Worm (Caenorhabditis elegans): ENCODE results near the gene C41C4.9.

C41C4.9 gene

ce11 chrII:8075324-8075810, 32.1 kb upstream of the C41C4.9 start, which contains the start of gene K02C4.2 (continued):
- TF ChIP-seq F13H6.1 (tag; optimal IDR thresholded peaks at IDR 0.05) = no peak
- no peak for TF ChIP-seq unc-55 (GFP tag; optimal IDR thresholded peaks at IDR 0.05)
- TF ChIP-seq pha-2 (tag; optimal IDR thresholded peaks at IDR 0.05) = peak; percentile 21
- TF ChIP-seq nhr-11 (tag; optimal IDR thresholded peaks at IDR 0.05) = no peak
- TF ChIP-seq K09A11.1 (tag; optimal IDR thresholded peaks at IDR 0.05; ENCODE audit: insufficient read depth) = peak; percentile 63
- peak; percentile 52 for TF ChIP-seq ceh-34 (tag; optimal IDR thresholded peaks at IDR 0.05)
- TF ChIP-seq ahr-1 (tag; optimal IDR thresholded peaks at IDR 0.05) = no peak
- peak; percentile 37 for TF ChIP-seq unc-86 (tag; optimal IDR thresholded peaks at IDR 0.05)
- TF ChIP-seq zip-5 (tag; optimal IDR thresholded peaks at IDR 0.05) = no peak
- no peak for TF ChIP-seq fkh-10 (GFP tag; optimal IDR thresholded peaks at IDR 0.05)
- 0 out of 2 replicates have a peak, but pooled peaks have one; percentile 30 for TF ChIP-seq ceh-45 (GFP tag; IDR thresholded peaks at IDR 0.05)
- peak; percentile 55 for TF ChIP-seq hlh-30 (tag; optimal IDR thresholded peaks at IDR 0.05; ENCODE audit: insufficient read depth)
- TF ChIP-seq fax-1 (tag; optimal IDR thresholded peaks at IDR 0.05) = peak; percentile 9
- TF ChIP-seq pat-9 (tag; optimal IDR thresholded peaks at IDR 0.05) = peak; percentile 80
- TF ChIP-seq ztf-16 (tag; optimal IDR thresholded peaks at IDR 0.05) = peak; percentile 67
- peak; percentile 78 for TF ChIP-seq ceh-6 (GFP tag; optimal IDR thresholded peaks at IDR 0.05)
- TF ChIP-seq dmd-4 (tag; optimal IDR thresholded peaks at IDR 0.05; ENCODE audit: borderline replicate concordance) = no peak
- peak; percentile 17 for TF ChIP-seq ceh-48 (tag; optimal IDR thresholded peaks at IDR 0.05)
- TF ChIP-seq pag-3 (tag; optimal IDR thresholded peaks at IDR 0.05; ENCODE audit: borderline replicate concordance) = no peak
- peak; percentile 45 for TF ChIP-seq T23F11.4 (GFP tag; optimal IDR thresholded peaks at IDR 0.05)
- peak; percentile 18 for TF ChIP-seq npax-4 (tag; optimal IDR thresholded peaks at IDR 0.05)

ce11 chrII:8078041-8078440, 29.4 kb upstream of the C41C4.9 start, which contains the start of gene K02C4.5:
TSS of gene K02C4.5 (plus strand) at chrII:8078435.
- TF ChIP-seq dve-1 (tag; optimal IDR thresholded peaks at IDR 0.05) = no peak
- TF ChIP-seq ceh-2 (tag; optimal IDR thresholded peaks at IDR 0.05) = no peak

ce11 chrII:8086803-8087202, 20.6 kb upstream of the C41C4.9 start, which contains the start of gene K02C4.3:
TSS of gene K02C4.3 (minus strand) at chrII:8086853.
- TF ChIP-seq ceh-6 (GFP tag; optimal IDR thresholded peaks at IDR 0.05) (no peak), ceh-31 (tag; optimal IDR thresholded peaks at IDR 0.05) (peak; percentile 25), unc-42 (tag; optimal IDR thresholded peaks at IDR 0.05) (peak; percentile 43), hlh-13 (GFP tag; optimal IDR thresholded peaks at IDR 0.05) (no peak), nfya-1 (tag; optimal IDR thresholded peaks at IDR 0.05) (peak; percentile 23), elt-2 (tag; optimal IDR thresholded peaks at IDR 0.05) (peak; percentile 0)

ce11 chrII:8091528-8091927, 15.9 kb upstream of the C41C4.9 start:
- TF ChIP-seq ref-2 (tag; optimal IDR thresholded peaks at IDR 0.05) = peak; percentile 4
- TF ChIP-seq dve-1 (tag; optimal IDR thresholded peaks at IDR 0.05) = peak; percentile 56
- peak; percentile 12 for TF ChIP-seq ama-1 (optimal IDR thresholded peaks at IDR 0.05)
- TF ChIP-seq rnt-1 (tag; optimal IDR thresholded peaks at IDR 0.05) = no peak
- no peak for TF ChIP-seq fkh-10 (GFP tag; optimal IDR thresholded peaks at IDR 0.05)

ce11 chrII:8092537-8092936, 14.9 kb upstream of the C41C4.9 start, which contains the start of gene ltd-1:
TSS of gene ltd-1 (minus strand) at chrII:8092754.
- no peak for TF ChIP-seq tbx-7 (tag; optimal IDR thresholded peaks at IDR 0.05)
- no peak for TF ChIP-seq npax-4 (tag; optimal IDR thresholded peaks at IDR 0.05)
- no peak for TF ChIP-seq eyg-1 (tag; optimal IDR thresholded peaks at IDR 0.05)
- no peak for TF ChIP-seq ceh-9 (tag; optimal IDR thresholded peaks at IDR 0.05)
- no peak for TF ChIP-seq nhr-11 (tag; optimal IDR thresholded peaks at IDR 0.05)
- TF ChIP-seq pax-1 (tag; optimal IDR thresholded peaks at IDR 0.05) = no peak
- no peak for TF ChIP-seq tbx-2 (tag; optimal IDR thresholded peaks at IDR 0.05)
- no peak for TF ChIP-seq unc-42 (tag; optimal IDR thresholded peaks at IDR 0.05)
- no peak for TF ChIP-seq Y22D7AL.16 (tag; optimal IDR thresholded peaks at IDR 0.05)
- no peak for TF ChIP-seq pha-2 (tag; optimal IDR thresholded peaks at IDR 0.05)
- TF ChIP-seq unc-3 (GFP tag; conservative IDR thresholded peaks at IDR 0.05) = no peak
- no peak for TF ChIP-seq unc-3 (tag; optimal IDR thresholded peaks at IDR 0.05)
- TF ChIP-seq syd-9 (tag; optimal IDR thresholded peaks at IDR 0.05) = no peak
- no peak for TF ChIP-seq gmeb-2 (tag; optimal IDR thresholded peaks at IDR 0.05)
- no peak for TF ChIP-seq rnt-1 (tag; optimal IDR thresholded peaks at IDR 0.05)
- TF ChIP-seq hlh-6 (tag; optimal IDR thresholded peaks at IDR 0.05) = no peak
- no peak for TF ChIP-seq ahr-1 (tag; optimal IDR thresholded peaks at IDR 0.05)
- TF ChIP-seq nhr-232 (tag; optimal IDR thresholded peaks at IDR 0.05) = no peak
- no peak for TF ChIP-seq ref-2 (tag; optimal IDR thresholded peaks at IDR 0.05)
